Worm (Caenorhabditis elegans) whole organism, mixed stage, embryonic: Measurements from ENCODE around the gene R07E4.1.

ENCODE experiments used
- blmp-1 ChIP-seq: fragments of 150-350 bp; optimal IDR thresholded peaks from 2 replicates; lab custom pipeline; 2014; ENCODE audit warnings: missing biosample characterization, missing genetic modification characterization
- ceh-83 ChIP-seq: fragments of 200-800 bp; sonication (Bioruptor generic); optimal IDR thresholded peaks from 2 replicates; lab custom pipeline; 2018; ENCODE audit warnings: mild to moderate bottlenecking, missing genetic modification characterization, missing compliant biosample characterization
- ces-1 ChIP-seq: fragments of 150-350 bp; optimal IDR thresholded peaks from 2 replicates; lab custom pipeline; 2014; ENCODE audit warnings: missing biosample characterization, missing genetic modification reagents, missing genetic modification characterization
- drap-1 ChIP-seq: fragments of 200-800 bp; sonication (Bioruptor generic); optimal IDR thresholded peaks from 3 replicates; lab custom pipeline; 2018; ENCODE audit warnings: mild to moderate bottlenecking, missing genetic modification characterization, missing compliant biosample characterization
- nhr-12 ChIP-seq: fragments of 150-350 bp; optimal IDR thresholded peaks from 2 replicates; lab custom pipeline; 2014; ENCODE audit warnings: missing biosample characterization, missing genetic modification characterization
- nhr-28 ChIP-seq: fragments of 150-350 bp; optimal IDR thresholded peaks from 2 replicates; lab custom pipeline; 2014; ENCODE audit warnings: missing biosample characterization, missing genetic modification characterization
- nhr-76 ChIP-seq: sonication (generic microtip); optimal IDR thresholded peaks from 2 replicates; lab custom pipeline; 2017; ENCODE audit warnings: missing biosample characterization, missing genetic modification characterization
- pha-4 ChIP-seq: fragments of 150-350 bp; optimal IDR thresholded peaks from 2 replicates; lab custom pipeline; 2018; ENCODE audit warnings: missing biosample characterization, missing genetic modification reagents, missing genetic modification characterization
- snpc-4 ChIP-seq: fragments of 150-350 bp; optimal IDR thresholded peaks from 2 replicates; lab custom pipeline; 2014; ENCODE audit warnings: missing biosample characterization, missing genetic modification characterization
- sptf-1 ChIP-seq: sonication (generic microtip); optimal IDR thresholded peaks from 2 replicates; lab custom pipeline; 2017; ENCODE audit warnings: mild to moderate bottlenecking, missing genetic modification characterization, moderate library complexity, missing compliant biosample characterization
- tbx-8 ChIP-seq: fragments of 200-800 bp; sonication (Bioruptor generic); optimal IDR thresholded peaks from 2 replicates; lab custom pipeline; 2018; ENCODE audit warnings: mild to moderate bottlenecking, missing genetic modification characterization, moderate library complexity, missing compliant biosample characterization

ce11 chrX:5944488-5944887 is 14.4 kb upstream of the R07E4.1 start, which contains the start of gene acs-17:
- no peak for TF ChIP-seq blmp-1 (tag; lab: Kevin White, UChicago)
- TF ChIP-seq sptf-1 (tag; lab: Kevin White, UChicago), result no peak
- no peak for TF ChIP-seq nhr-12 (tag; lab: Kevin White, UChicago)
- no peak for TF ChIP-seq nhr-28 (tag; lab: Kevin White, UChicago)
- no peak for TF ChIP-seq tbx-8 (GFP tag; lab: Kevin White, UChicago)
- no peak for TF ChIP-seq ces-1 (GFP tag; lab: Kevin White, UChicago)
- no peak for TF ChIP-seq nhr-76 (tag; lab: Kevin White, UChicago)
- no peak for TF ChIP-seq drap-1 (GFP tag; lab: Kevin White, UChicago)
- no peak for TF ChIP-seq pha-4 (tag; lab: Kevin White, UChicago)
- TF ChIP-seq ceh-83 (GFP tag; lab: Kevin White, UChicago), result no peak
- TF ChIP-seq snpc-4 (tag; lab: Kevin White, UChicago), result no peak
